Worm (Caenorhabditis elegans): ENCODE measurements around the gene F21C10.3.

Gene F21C10.3

ce11 chrV:9146849-9147557, 19.1 kb downstream of the F21C10.3 start, which contains the start of gene spl-2:
Gene spl-2, minus strand, starts transcription at chrV:9146899.
- TF ChIP-seq unc-62 (GFP tag; optimal IDR thresholded peaks at IDR 0.05), result no peak

ce11 chrV:9148151-9148550, 20.3 kb downstream of the F21C10.3 start:
- TF ChIP-seq unc-62 (GFP tag; optimal IDR thresholded peaks at IDR 0.05), result no peak

DNA sequence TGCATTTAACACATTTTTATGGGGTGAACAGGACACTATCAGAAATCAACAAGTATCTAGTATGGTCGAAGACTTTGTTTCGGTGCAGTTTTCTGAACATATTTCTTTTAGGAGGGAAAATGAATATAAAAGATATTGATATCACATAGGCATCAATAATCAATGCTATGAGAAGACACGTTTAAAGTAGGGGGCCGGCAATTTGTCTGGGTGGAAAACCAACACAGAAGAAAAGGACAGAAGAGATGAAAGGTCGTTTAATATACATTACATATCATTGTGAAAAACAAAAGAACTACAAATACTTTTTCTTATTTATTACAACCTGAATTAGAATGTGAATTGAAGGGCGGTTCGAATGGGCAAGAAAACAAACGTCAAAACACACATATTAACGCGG, 24.5 kb downstream of the F21C10.3 start:
- no peak for TF ChIP-seq unc-62 (GFP tag; optimal IDR thresholded peaks at IDR 0.05)

- no peak for TF ChIP-seq unc-62 (GFP tag; optimal IDR thresholded peaks at IDR 0.05)
Observed at ce11 chrV:9154772-9155171, 26.9 kb downstream of the F21C10.3 start, which contains the start of gene B0222.5. Gene B0222.5, minus strand, starts transcription at chrV:9154872.

- no peak for TF ChIP-seq unc-62 (GFP tag; optimal IDR thresholded peaks at IDR 0.05)
Observed at ce11 chrV:9155616-9156015, 27.7 kb downstream of the F21C10.3 start.

DNA sequence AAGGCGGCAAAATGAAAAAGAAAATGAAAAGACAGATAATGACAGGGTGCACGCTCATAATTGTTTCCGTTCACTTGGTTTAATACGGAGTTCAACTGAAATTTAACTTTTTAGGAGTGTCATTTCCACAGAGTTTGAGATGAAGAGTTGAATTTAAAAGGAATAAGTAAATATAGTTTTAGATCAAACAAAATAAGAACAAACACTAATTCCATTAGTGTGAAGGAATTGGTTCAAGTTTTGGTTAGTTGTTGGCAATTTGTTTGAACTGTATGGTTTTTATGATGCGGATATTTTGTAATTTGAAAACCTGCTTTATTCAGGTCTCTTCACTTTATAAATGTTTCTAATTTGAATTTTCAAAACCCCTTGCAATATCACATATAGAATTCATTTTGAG, 28.8 kb downstream of the F21C10.3 start, which contains the start of gene B0222.15:
TSS of gene B0222.15 (minus strand) at position 101 of the 400 bp plus-strand sequence.
- no peak for TF ChIP-seq unc-62 (GFP tag; optimal IDR thresholded peaks at IDR 0.05)

ce11 chrV:9157597-9157996, 29.7 kb downstream of the F21C10.3 start:
- TF ChIP-seq unc-62 (GFP tag; optimal IDR thresholded peaks at IDR 0.05), result no peak

DNA sequence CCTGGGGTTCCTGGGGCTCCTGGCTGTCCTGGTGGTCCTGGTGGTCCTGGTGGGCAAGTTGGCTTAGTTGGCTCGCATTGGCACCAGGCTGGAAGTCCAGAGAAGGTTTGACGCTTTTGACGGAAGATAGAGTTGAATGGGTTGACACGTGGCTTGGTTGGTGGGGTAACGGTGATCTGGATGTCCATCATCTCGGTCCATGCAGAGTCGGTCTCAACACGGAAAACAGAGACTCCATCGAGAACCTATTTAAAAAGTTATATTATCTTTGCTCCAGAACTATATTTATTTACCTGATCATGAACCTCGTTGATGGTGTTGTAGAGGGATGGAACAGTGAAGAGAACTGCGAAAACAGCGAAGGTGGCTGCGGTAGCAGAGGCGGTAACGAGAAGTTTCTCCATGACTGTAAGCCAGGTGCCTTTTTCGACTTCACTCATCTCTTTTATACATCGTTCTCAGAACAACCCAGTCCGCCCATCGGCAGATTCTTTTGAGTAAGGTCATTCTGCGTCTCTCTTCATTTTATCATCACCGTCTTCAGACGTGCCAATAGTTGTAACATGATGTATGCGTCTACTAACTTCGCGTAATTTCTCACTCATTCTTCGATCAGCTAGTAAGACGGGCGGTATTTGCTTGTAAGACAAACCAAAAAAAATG, 32.5 kb downstream of the F21C10.3 start, which contains the start of gene col-144:
TSS of gene col-144 (minus strand) at position 419 of the 663 bp plus-strand sequence.
- TF ChIP-seq unc-62 (GFP tag; optimal IDR thresholded peaks at IDR 0.05), result no peak

- TF ChIP-seq unc-62 (GFP tag; optimal IDR thresholded peaks at IDR 0.05), result no peak
Observed at ce11 chrV:9162118-9162729, 34.4 kb downstream of the F21C10.3 start.

DNA sequence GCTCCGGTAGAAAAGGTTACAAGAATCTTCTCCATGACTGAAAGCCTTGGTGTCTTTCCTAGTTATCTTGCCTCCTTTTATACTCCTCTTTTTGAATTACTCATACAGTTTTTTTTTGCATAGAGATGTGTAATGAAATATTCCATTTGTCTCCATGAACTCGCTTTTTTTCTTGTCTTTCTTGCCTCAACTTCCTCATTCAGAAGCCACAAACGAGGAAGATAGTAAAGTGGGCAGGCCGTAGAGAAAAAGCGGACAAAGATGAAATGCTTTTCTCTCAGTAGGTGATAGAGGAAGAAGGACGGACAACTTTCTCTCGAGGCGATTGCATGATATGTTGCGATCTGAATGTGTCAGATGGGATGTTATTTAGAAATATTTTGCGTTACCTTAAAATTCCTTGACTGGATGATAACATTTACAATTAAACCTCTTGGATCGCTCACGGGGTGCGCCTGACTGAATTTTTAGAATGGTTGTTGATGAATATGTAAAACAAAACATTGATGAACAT, 35.1 kb downstream of the F21C10.3 start, which contains the start of gene col-145:
TSS of gene col-145 (minus strand) at position 51 of the 514 bp plus-strand sequence.
- TF ChIP-seq unc-62 (GFP tag; optimal IDR thresholded peaks at IDR 0.05), result no peak

DNA sequence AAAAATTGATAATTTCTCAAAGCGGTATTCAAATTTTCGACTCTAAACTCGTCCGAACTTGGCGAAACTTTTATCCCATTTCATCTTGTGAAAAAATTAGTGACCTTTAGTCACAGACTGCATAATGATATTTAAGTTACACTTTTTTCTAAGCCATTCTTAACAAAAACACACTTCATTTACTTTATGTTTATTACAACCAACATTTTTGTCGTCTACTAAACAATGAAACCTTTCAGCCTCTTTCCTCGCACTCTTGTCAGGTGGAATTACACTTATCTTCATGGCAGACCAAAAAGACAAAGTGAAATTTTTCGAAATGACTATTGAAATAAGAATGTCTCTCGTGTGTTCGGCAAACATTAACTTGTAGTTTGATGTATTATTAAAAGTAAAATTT, 36.0 kb downstream of the F21C10.3 start:
- TF ChIP-seq unc-62 (GFP tag; optimal IDR thresholded peaks at IDR 0.05), result no peak

- TF ChIP-seq unc-62 (GFP tag; optimal IDR thresholded peaks at IDR 0.05), result no peak
Observed at ce11 chrV:9165073-9165699, 37.3 kb downstream of the F21C10.3 start, which contains the start of gene col-10. Gene col-10, minus strand, starts transcription at chrV:9165307.

DNA sequence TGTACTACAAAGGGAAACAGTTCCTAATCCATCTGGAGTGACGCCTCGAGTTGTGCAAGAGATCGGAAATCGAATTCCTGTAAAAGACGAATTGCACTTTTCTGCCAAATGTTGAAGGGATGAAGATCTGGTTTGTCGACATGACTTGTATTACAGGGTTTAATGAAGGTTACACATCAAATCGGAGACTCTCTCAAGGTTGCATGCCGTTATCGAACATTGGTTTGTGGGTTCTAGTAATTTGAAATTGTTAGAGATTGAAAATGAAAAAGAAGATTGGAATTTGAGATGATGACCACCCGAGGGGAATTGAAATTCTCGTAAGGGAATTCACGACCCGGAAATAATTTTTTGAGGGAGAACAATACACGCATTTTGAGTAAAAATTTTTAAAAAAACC, 38.4 kb downstream of the F21C10.3 start:
- TF ChIP-seq unc-62 (GFP tag; optimal IDR thresholded peaks at IDR 0.05), result no peak

- TF ChIP-seq unc-62 (GFP tag; optimal IDR thresholded peaks at IDR 0.05), result no peak
Observed at ce11 chrV:9168089-9168488, 40.2 kb downstream of the F21C10.3 start, which contains the start of gene B0222.11. Gene B0222.11, minus strand, starts transcription at chrV:9168189.

ce11 chrV:9172989-9173388, 45.1 kb downstream of the F21C10.3 start, which contains the start of gene gad-3:
Gene gad-3, minus strand, starts transcription at chrV:9173005.
- TF ChIP-seq unc-62 (GFP tag; optimal IDR thresholded peaks at IDR 0.05), result no peak

DNA sequence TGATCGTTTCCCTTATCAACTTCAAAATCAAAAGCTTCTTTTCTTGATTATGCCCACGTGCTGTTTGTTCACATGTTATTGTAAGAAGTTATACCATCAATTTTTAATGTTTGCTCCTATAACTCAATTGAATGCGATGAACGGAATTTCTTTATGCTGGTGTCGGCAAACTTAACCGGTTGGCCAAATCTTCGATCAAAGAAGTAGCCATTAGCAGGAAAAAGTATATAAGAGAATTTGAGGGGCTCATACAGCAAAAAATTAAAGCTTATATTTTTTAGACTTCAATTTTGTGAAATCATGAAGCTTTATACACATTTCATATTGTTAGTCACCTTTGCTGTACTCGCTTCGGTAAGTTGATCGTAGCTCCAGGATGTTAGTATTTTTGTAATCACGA, 45.9 kb downstream of the F21C10.3 start, which contains the start of gene pqn-16:
TSS of gene pqn-16 (plus strand) at position 301 of the 400 bp plus-strand sequence.
- TF ChIP-seq unc-62 (GFP tag; optimal IDR thresholded peaks at IDR 0.05), result no peak
